Fruit fly (Drosophila melanogaster) whole organism, embryonic: ENCODE results near the gene CG8236.

Experiments
- Bgb ChIP-seq: fragments of 200-800 bp; sonication (Bioruptor generic); IDR thresholded peaks from 2 replicates; pipeline ENCODE4 v1.3.6; 2022; ENCODE audit warnings: missing biosample characterization, missing genetic modification characterization; ENCODE audit not compliant: partially characterized antibody
- CG13287 ChIP-seq: fragments of 200-800 bp; sonication (Bioruptor generic); IDR thresholded peaks from 2 replicates; pipeline ENCODE4 v1.3.6; 2022; ENCODE audit warnings: missing biosample characterization, missing genetic modification characterization; ENCODE audit not compliant: partially characterized antibody
- CG14710 ChIP-seq: fragments of 200-800 bp; sonication (Bioruptor generic); optimal IDR thresholded peaks from 3 replicates; lab custom pipeline; 2019; ENCODE audit warnings: missing biosample characterization, mild to moderate bottlenecking, missing genetic modification characterization, moderate library complexity
- CG1602 ChIP-seq: fragments of 200-800 bp; sonication (Bioruptor generic); optimal IDR thresholded peaks from 3 replicates; lab custom pipeline; 2016; ENCODE audit warnings: missing biosample characterization, missing genetic modification characterization
- CG17361 ChIP-seq: fragments of 200-800 bp; sonication (Bioruptor generic); IDR thresholded peaks from 3 replicates; pipeline ENCODE4 v1.3.6; 2022; ENCODE audit warnings: missing biosample characterization, missing genetic modification characterization
- CG17385 ChIP-seq: fragments of 200-800 bp; sonication (Bioruptor generic); optimal IDR thresholded peaks from 3 replicates; lab custom pipeline; 2018; ENCODE audit warnings: missing biosample characterization, mild to moderate bottlenecking, missing genetic modification characterization
- CG17802 ChIP-seq: fragments of 200-800 bp; sonication (Bioruptor generic); optimal IDR thresholded peaks from 2 replicates; lab custom pipeline; 2018; ENCODE audit warnings: missing biosample characterization, mild to moderate bottlenecking, missing genetic modification characterization, moderate library complexity
- CG1832 ChIP-seq: fragments of 200-800 bp; sonication (Bioruptor generic); optimal IDR thresholded peaks from 2 replicates; lab custom pipeline; 2017; ENCODE audit warnings: missing biosample characterization, mild to moderate bottlenecking, missing genetic modification characterization, inconsistent platforms
- CG32767 ChIP-seq: fragments of 200-800 bp; sonication (Bioruptor generic); IDR thresholded peaks from 2 replicates; pipeline ENCODE4 v1.3.6; 2022; ENCODE audit warnings: missing biosample characterization, missing genetic modification characterization
- CG4424 ChIP-seq: fragments of 200-800 bp; sonication (Bioruptor generic); optimal IDR thresholded peaks from 3 replicates; lab custom pipeline; 2016; ENCODE audit warnings: missing biosample characterization, missing genetic modification characterization
- CG4854 ChIP-seq: fragments of 200-800 bp; sonication (Bioruptor generic); optimal IDR thresholded peaks from 2 replicates; lab custom pipeline; 2016; ENCODE audit warnings: missing biosample characterization, missing genetic modification characterization, inconsistent platforms
- CG7556 ChIP-seq: fragments of 200-800 bp; sonication (Bioruptor generic); optimal IDR thresholded peaks from 2 replicates; lab custom pipeline; 2017; ENCODE audit warnings: missing biosample characterization, mild to moderate bottlenecking, missing genetic modification characterization
- CG7745 ChIP-seq: fragments of 200-800 bp; sonication (Bioruptor generic); optimal IDR thresholded peaks from 2 replicates; lab custom pipeline; 2018; ENCODE audit warnings: missing biosample characterization, mild to moderate bottlenecking, missing genetic modification characterization, moderate library complexity
- CG7963 ChIP-seq: fragments of 200-800 bp; sonication (Bioruptor generic); IDR thresholded peaks from 3 replicates; pipeline ENCODE4 v1.3.6; 2022; ENCODE audit warnings: missing biosample characterization, missing genetic modification characterization; ENCODE audit not compliant: partially characterized antibody
- D ChIP-seq, 2 experiments: fragments of 200-800 bp in 1 of 2; fragments of >200 bp in 1 of 2; sonication (Bioruptor generic) in 1 of 2; optimal IDR thresholded peaks; 2 replicates in 1 of 2; 3 replicates in 1 of 2; lab custom pipeline; 2017; ENCODE audit warnings: mild to moderate bottlenecking in 1 of 2, missing biosample characterization in 1 of 2, missing genetic modification characterization in 1 of 2, missing genetic modification reagents in 1 of 2
- D19B ChIP-seq: fragments of 200-800 bp; sonication (Bioruptor generic); optimal IDR thresholded peaks from 2 replicates; lab custom pipeline; 2017; ENCODE audit warnings: missing biosample characterization, mild to moderate bottlenecking, missing genetic modification characterization
- Dek ChIP-seq: fragments of 200-800 bp; sonication (Bioruptor generic); optimal IDR thresholded peaks from 3 replicates; lab custom pipeline; 2019; ENCODE audit warnings: missing biosample characterization, mild to moderate bottlenecking, missing genetic modification characterization, moderate library complexity
- Ets65A ChIP-seq: fragments of 200-800 bp; sonication (Bioruptor generic); peaks from one replicate; lab custom pipeline; 2016; ENCODE audit warnings: missing biosample characterization, missing genetic modification characterization
- Gsc ChIP-seq: fragments of 200-800 bp; sonication (Bioruptor generic); IDR thresholded peaks from 2 replicates; pipeline ENCODE4 v1.3.6; 2022; ENCODE audit warnings: missing biosample characterization, missing genetic modification characterization
- HHEX ChIP-seq: fragments of 200-800 bp; sonication (Bioruptor generic); optimal IDR thresholded peaks from 3 replicates; lab custom pipeline; 2017; ENCODE audit warnings: missing biosample characterization, mild to moderate bottlenecking, missing genetic modification characterization, missing genetic modification reagents
- HLH54F ChIP-seq: fragments of 200-800 bp; sonication (Bioruptor generic); optimal IDR thresholded peaks from 3 replicates; lab custom pipeline; 2016; ENCODE audit warnings: missing biosample characterization, missing genetic modification characterization
- Hey ChIP-seq: fragments of 200-800 bp; sonication (Bioruptor generic); optimal IDR thresholded peaks from 3 replicates; lab custom pipeline; 2018; ENCODE audit warnings: missing biosample characterization, mild to moderate bottlenecking, missing genetic modification characterization
- Hr78 ChIP-seq, 2 experiments: fragments of 200-800 bp in 1 of 2; fragments of >200 bp in 1 of 2; sonication (Bioruptor generic) in 1 of 2; optimal IDR thresholded peaks; 2 replicates each; lab custom pipeline; 2017 to 2019; ENCODE audit warnings: missing biosample characterization in 2 of 2, missing genetic modification characterization in 2 of 2, mild to moderate bottlenecking in 1 of 2, moderate library complexity in 1 of 2
- Lpt ChIP-seq: fragments of >200 bp; optimal IDR thresholded peaks from 2 replicates; lab custom pipeline; 2018; ENCODE audit warnings: missing biosample characterization, missing genetic modification characterization
- Max ChIP-seq: fragments of 200-800 bp; sonication (Bioruptor generic); optimal IDR thresholded peaks from 2 replicates; lab custom pipeline; 2016; ENCODE audit warnings: missing biosample characterization, mild to moderate bottlenecking, missing genetic modification characterization
- Meics ChIP-seq: fragments of 200-800 bp; sonication (Bioruptor generic); optimal IDR thresholded peaks from 2 replicates; lab custom pipeline; 2017; ENCODE audit warnings: missing biosample characterization, mild to moderate bottlenecking, missing genetic modification characterization
- Nf-YB ChIP-seq: fragments of 200-800 bp; sonication (Bioruptor generic); optimal IDR thresholded peaks from 3 replicates; lab custom pipeline; 2019; ENCODE audit warnings: missing biosample characterization, mild to moderate bottlenecking, missing genetic modification characterization, moderate library complexity
- Oli ChIP-seq: fragments of 200-800 bp; sonication (Bioruptor generic); optimal IDR thresholded peaks from 2 replicates; lab custom pipeline; 2018; ENCODE audit warnings: missing biosample characterization, mild to moderate bottlenecking, missing genetic modification characterization, moderate library complexity
- Usf ChIP-seq: fragments of 200-800 bp; sonication (Bioruptor generic); optimal IDR thresholded peaks from 2 replicates; lab custom pipeline; 2017; ENCODE audit warnings: missing genotype, missing biosample characterization, missing genetic modification characterization
- amos ChIP-seq: fragments of 200-800 bp; sonication (Bioruptor generic); IDR thresholded peaks from 2 replicates; pipeline ENCODE4 v1.3.6; 2022; ENCODE audit warnings: missing biosample characterization, missing genetic modification characterization; ENCODE audit not compliant: partially characterized antibody
- corto ChIP-seq: fragments of 200-800 bp; sonication (Bioruptor generic); optimal IDR thresholded peaks from 2 replicates; lab custom pipeline; 2016; ENCODE audit warnings: missing biosample characterization, mild to moderate bottlenecking, missing genetic modification characterization, moderate library complexity
- croc ChIP-seq: fragments of 200-800 bp; sonication (Bioruptor generic); conservative IDR thresholded peaks from 3 replicates; pipeline ENCODE4 v1.3.6; 2022; ENCODE audit warnings: missing biosample characterization, missing genetic modification characterization
- fru ChIP-seq: fragments of >200 bp; optimal IDR thresholded peaks from 2 replicates; lab custom pipeline; 2017
- gcm ChIP-seq: fragments of 200-800 bp; sonication (Bioruptor generic); optimal IDR thresholded peaks from 2 replicates; lab custom pipeline; 2019; ENCODE audit warnings: missing biosample characterization, mild to moderate bottlenecking, missing genetic modification characterization, moderate library complexity
- gcm2 ChIP-seq: fragments of 200-800 bp; sonication (Bioruptor generic); optimal IDR thresholded peaks from 2 replicates; lab custom pipeline; 2016; ENCODE audit warnings: missing biosample characterization, missing genetic modification characterization
- ham ChIP-seq: fragments of 200-800 bp; sonication (Bioruptor generic); IDR thresholded peaks from 2 replicates; pipeline ENCODE4 v1.3.6; 2022; ENCODE audit warnings: missing biosample characterization, missing genetic modification characterization
- inv ChIP-seq: fragments of 200-800 bp; sonication (Bioruptor generic); IDR thresholded peaks from 2 replicates; pipeline ENCODE4 v1.3.6; 2022; ENCODE audit warnings: missing biosample characterization, missing genetic modification characterization; ENCODE audit not compliant: partially characterized antibody
- kni ChIP-seq: fragments of 200-800 bp; sonication (Bioruptor generic); optimal IDR thresholded peaks from 3 replicates; lab custom pipeline; 2017; ENCODE audit warnings: mild to moderate bottlenecking, missing biosample characterization, missing genetic modification reagents, missing genetic modification characterization
- lbe ChIP-seq: fragments of 200-800 bp; sonication (Bioruptor generic); optimal IDR thresholded peaks from 2 replicates; lab custom pipeline; 2016; ENCODE audit warnings: missing biosample characterization, mild to moderate bottlenecking, missing genetic modification characterization
- odd ChIP-seq: fragments of 200-800 bp; sonication (Bioruptor generic); optimal IDR thresholded peaks from 2 replicates; lab custom pipeline; 2017; ENCODE audit warnings: missing biosample characterization, mild to moderate bottlenecking, missing genetic modification characterization
- phol ChIP-seq: fragments of 200-800 bp; sonication (Bioruptor generic); optimal IDR thresholded peaks from 3 replicates; lab custom pipeline; 2018; ENCODE audit warnings: missing biosample characterization, mild to moderate bottlenecking, missing genetic modification characterization, moderate library complexity
- sens ChIP-seq: fragments of 200-800 bp; sonication (Bioruptor generic); peaks from one replicate; lab custom pipeline; 2016; ENCODE audit warnings: missing biosample characterization, missing genetic modification characterization
- slbo ChIP-seq: fragments of 200-800 bp; sonication (Bioruptor generic); IDR thresholded peaks from 2 replicates; pipeline ENCODE4 v1.3.6; 2022; ENCODE audit warnings: missing biosample characterization, missing genetic modification characterization
- sr ChIP-seq: fragments of 200-800 bp; sonication (Bioruptor generic); IDR thresholded peaks from 3 replicates; pipeline ENCODE4 v1.3.6; 2022; ENCODE audit warnings: missing biosample characterization, missing genetic modification characterization
- sug ChIP-seq: fragments of 200-800 bp; optimal IDR thresholded peaks from 2 replicates; lab custom pipeline; 2019; ENCODE audit warnings: missing biosample characterization, mild to moderate bottlenecking, missing genetic modification characterization, moderate library complexity
- tap ChIP-seq: fragments of 200-800 bp; optimal IDR thresholded peaks from 3 replicates; lab custom pipeline; 2019; ENCODE audit warnings: missing biosample characterization, mild to moderate bottlenecking, missing genetic modification characterization, moderate library complexity
- tna ChIP-seq: fragments of 200-800 bp; sonication (Bioruptor generic); IDR thresholded peaks from 2 replicates; pipeline ENCODE4 v1.3.6; 2022; ENCODE audit warnings: missing biosample characterization, missing genetic modification characterization; ENCODE audit not compliant: partially characterized antibody
- vfl ChIP-seq: fragments of 200-800 bp; sonication (Bioruptor generic); optimal IDR thresholded peaks from 2 replicates; lab custom pipeline; 2016; ENCODE audit warnings: missing biosample characterization, missing genetic modification characterization
- wek ChIP-seq: fragments of 200-800 bp; sonication (Bioruptor generic); optimal IDR thresholded peaks from 3 replicates; lab custom pipeline; 2018; ENCODE audit warnings: missing biosample characterization, mild to moderate bottlenecking, missing genetic modification characterization, moderate library complexity

CG8236 gene

dm6 chr3R:8801126-8801762 lies 32.0 kb downstream of the CG8236 start, which contains the start of the genes Pif1A, Pif1B and CCT7 (continued):
- TF ChIP-seq gcm2 (GFP tag; lab: Kevin White, UChicago) (no peak), CG7556 (GFP tag; lab: Kevin White, UChicago) (no peak), phol (tag; lab: Kevin White, UChicago) (peak; percentile 42), croc (GFP tag; lab: Robert Waterston, UW) (no peak), Gsc (GFP tag; lab: Robert Waterston, UW) (no peak), slbo (GFP tag; lab: Robert Waterston, UW) (peak; percentile 14; the same call in 1 of the 2 replicates), Dek (no peak), ham (GFP tag; lab: Robert Waterston, UW) (no peak), Usf (no peak), CG1832 (GFP tag; lab: Kevin White, UChicago) (no peak), Ets65A (no peak), CG4424 (no peak), kni (GFP tag; lab: Kevin White, UChicago) (no peak), wek (no peak), odd (GFP tag; lab: Kevin White, UChicago) (no peak), inv (peak; percentile 90), CG32767 (GFP tag; lab: Robert Waterston, UW) (no peak), CG1602 (GFP tag; lab: Kevin White, UChicago) (no peak), Hey (tag; lab: Kevin White, UChicago) (no peak), CG13287 (GFP tag; lab: Robert Waterston, UW) (peak; percentile 98), Hr78 (GFP tag; optimal IDR thresholded peaks at IDR 0.05; lab: Kevin White, UChicago) (no peak), Bgb (GFP tag; lab: Robert Waterston, UW) (peak; percentile 92), amos (peak; percentile 91), tap (tag; lab: Kevin White, UChicago) (no peak), lbe (GFP tag; lab: Kevin White, UChicago) (no peak), HLH54F (GFP tag; lab: Kevin White, UChicago) (peak; percentile 25), vfl (GFP tag; lab: Kevin White, UChicago) (peak; percentile 17), CG14710 (tag; lab: Kevin White, UChicago) (peak; percentile 71), CG7963 (GFP tag; lab: Robert Waterston, UW) (peak; percentile 75), D19B (GFP tag; lab: Kevin White, UChicago) (no peak), Oli (tag; lab: Kevin White, UChicago) (no peak), HHEX (GFP tag; lab: Kevin White, UChicago) (no peak), Max (GFP tag; lab: Kevin White, UChicago) (peak; percentile 61), D (optimal IDR thresholded peaks at IDR 0.05; lab: Kevin White, UChicago) (no peak), D (GFP tag; optimal IDR thresholded peaks at IDR 0.05; lab: Kevin White, UChicago) (no peak), Meics (GFP tag; lab: Kevin White, UChicago) (no peak), sens (GFP tag; lab: Kevin White, UChicago) (peak; percentile 66), sr (GFP tag; lab: Robert Waterston, UW) (no peak), CG7745 (no peak), Lpt (GFP tag; lab: Kevin White, UChicago) (no peak), sug (tag; lab: Kevin White, UChicago) (no peak), CG17385 (GFP tag; lab: Kevin White, UChicago) (no peak), gcm (GFP tag; lab: Kevin White, UChicago) (no peak), tna (peak; percentile 92), fru (lab: Kevin White, UChicago) (no peak), Nf-YB (GFP tag; lab: Kevin White, UChicago) (no peak), CG17361 (GFP tag; lab: Robert Waterston, UW) (peak; percentile 38; the same call in 1 of the 3 replicates), corto (no peak), CG4854 (GFP tag; lab: Kevin White, UChicago) (peak; percentile 2), CG17802 (tag; lab: Kevin White, UChicago) (peak; percentile 78)
